Worm (Caenorhabditis elegans): ENCODE data around the gene timm-17B.1.

Gene timm-17B.1

ce11 chrIV:4751814-4752213, 6.5 kb upstream of the timm-17B.1 start, which contains the start of gene Y17G9B.4:
Gene Y17G9B.4 (plus strand): TSS chrIV:4752119.
- TF ChIP-seq aha-1 (tag; optimal IDR thresholded peaks at IDR 0.05): no peak
- no peak for TF ChIP-seq ceh-82 (tag; optimal IDR thresholded peaks at IDR 0.05)
- TF ChIP-seq mef-2 (tag; optimal IDR thresholded peaks at IDR 0.05): no peak
- TF ChIP-seq dsc-1 (tag; optimal IDR thresholded peaks at IDR 0.05): no peak

- TF ChIP-seq irx-1 (tag; optimal IDR thresholded peaks at IDR 0.05): peak; percentile 100
- TF ChIP-seq mep-1 (tag; optimal IDR thresholded peaks at IDR 0.05): peak; percentile 100
- peak; percentile 85 to 100 (median 100) for TF ChIP-seq elt-3 (tag; optimal IDR thresholded peaks at IDR 0.05)
- peak; percentile 97 for TF ChIP-seq hpl-2 (GFP tag; optimal IDR thresholded peaks at IDR 0.05)
- peak; percentile 97 for TF ChIP-seq vab-15 (tag; optimal IDR thresholded peaks at IDR 0.05)
- peak; percentile 100 for TF ChIP-seq xbp-1 (tag; optimal IDR thresholded peaks at IDR 0.05)
- TF ChIP-seq Y116A8C.19 (tag; optimal IDR thresholded peaks at IDR 0.05; ENCODE audit: borderline replicate concordance): peak; percentile 81
- TF ChIP-seq elt-2 (tag; optimal IDR thresholded peaks at IDR 0.05): peak; percentile 99
- TF ChIP-seq pag-3 (tag; optimal IDR thresholded peaks at IDR 0.05; ENCODE audit: borderline replicate concordance, insufficient read depth): peak; percentile 85
- peak; percentile 100 for TF ChIP-seq lsy-2 (tag; optimal IDR thresholded peaks at IDR 0.05)
- peak; percentile 99 for TF ChIP-seq skn-1 (tag; optimal IDR thresholded peaks at IDR 0.05)
- peak; percentile 91 for TF ChIP-seq unc-30 (tag; optimal IDR thresholded peaks at IDR 0.05)
- peak; percentile 98 for TF ChIP-seq lir-3 (tag; optimal IDR thresholded peaks at IDR 0.05; ENCODE audit: poor library complexity)
- TF ChIP-seq zip-4 (GFP tag; optimal IDR thresholded peaks at IDR 0.05): peak; percentile 98
- TF ChIP-seq mdl-1 (tag; optimal IDR thresholded peaks at IDR 0.05): peak in 1 of 2 experiments; percentile 98
- TF ChIP-seq unc-86 (tag; optimal IDR thresholded peaks at IDR 0.05): peak; percentile 100
- peak; percentile 88 for TF ChIP-seq pqm-1 (tag; optimal IDR thresholded peaks at IDR 0.05)
- peak; percentile 100 for TF ChIP-seq pax-3 (tag; optimal IDR thresholded peaks at IDR 0.05)
- TF ChIP-seq nhr-12 (tag; optimal IDR thresholded peaks at IDR 0.05): peak; percentile 78
- TF ChIP-seq ama-1 (optimal IDR thresholded peaks at IDR 0.05): peak; percentile 95
- peak; percentile 100 for TF ChIP-seq tbx-2 (tag; optimal IDR thresholded peaks at IDR 0.05)
- TF ChIP-seq snu-23 (GFP tag; optimal IDR thresholded peaks at IDR 0.05): peak; percentile 100
- peak; percentile 100 for TF ChIP-seq nhr-77 (tag; optimal IDR thresholded peaks at IDR 0.05)
- peak; percentile 96 for TF ChIP-seq ceh-63 (GFP tag; optimal IDR thresholded peaks at IDR 0.05)
- TF ChIP-seq lin-15B (tag; optimal IDR thresholded peaks at IDR 0.05): peak; percentile 100
- TF ChIP-seq isw-1 (GFP tag; IDR thresholded peaks at IDR 0.05): peak; percentile 100
- peak; percentile 97 to 98 for TF ChIP-seq efl-1 (optimal IDR thresholded peaks at IDR 0.05)
- TF ChIP-seq efl-1 (GFP tag; optimal IDR thresholded peaks at IDR 0.05 in 1 of 2): peak; percentile 91 to 99
- TF ChIP-seq C16A3.4 (tag; optimal IDR thresholded peaks at IDR 0.05): peak; percentile 100
- TF ChIP-seq ces-1 (GFP tag; optimal IDR thresholded peaks at IDR 0.05): peak; percentile 81
- peak; percentile 95 for TF ChIP-seq fkh-4 (tag; optimal IDR thresholded peaks at IDR 0.05; ENCODE audit: borderline replicate concordance)
- peak; percentile 100 for TF ChIP-seq ztf-4 (tag; optimal IDR thresholded peaks at IDR 0.05)
- TF ChIP-seq nhr-237 (tag; optimal IDR thresholded peaks at IDR 0.05): peak; percentile 99
- TF ChIP-seq lin-39 (tag; optimal IDR thresholded peaks at IDR 0.05): peak; percentile 99
- TF ChIP-seq dsc-1 (tag; optimal IDR thresholded peaks at IDR 0.05): peak; percentile 100
- no peak for TF ChIP-seq tlp-1 (tag; optimal IDR thresholded peaks at IDR 0.05)
- TF ChIP-seq aha-1 (tag; optimal IDR thresholded peaks at IDR 0.05): peak; percentile 98
- TF ChIP-seq nhr-28 (tag; optimal IDR thresholded peaks at IDR 0.05): peak; percentile 82
- TF ChIP-seq alr-1 (tag; optimal IDR thresholded peaks at IDR 0.05; ENCODE audit: borderline replicate concordance): no peak
- TF ChIP-seq ets-5 (GFP tag; IDR thresholded peaks at IDR 0.05): peak; percentile 100
- peak; percentile 99 for TF ChIP-seq fkh-10 (GFP tag; optimal IDR thresholded peaks at IDR 0.05)
- TF ChIP-seq egl-27 (tag; optimal IDR thresholded peaks at IDR 0.05): peak; percentile 93 to 98
- TF ChIP-seq nhr-11 (tag; optimal IDR thresholded peaks at IDR 0.05): peak; percentile 98
- peak; percentile 95 for TF ChIP-seq snpc-4 (tag; optimal IDR thresholded peaks at IDR 0.05)
- TF ChIP-seq mef-2 (tag; optimal IDR thresholded peaks at IDR 0.05): peak; percentile 97
- TF ChIP-seq C04F5.9 (tag; optimal IDR thresholded peaks at IDR 0.05): peak; percentile 97
- peak; percentile 96 for TF ChIP-seq unc-62 (GFP tag; optimal IDR thresholded peaks at IDR 0.05)
- TF ChIP-seq ceh-88 (GFP tag; IDR thresholded peaks at IDR 0.05): peak; percentile 100
- peak; percentile 100 for TF ChIP-seq nhr-85 (tag)
Observed at ce11 chrIV:4749728-4750278, 4.5 kb upstream of the timm-17B.1 start, which contains the start of the genes rpl-20 and Y17G9B.5. Gene rpl-20 (minus strand): TSS chrIV:4749778. Gene Y17G9B.5 (plus strand): TSS chrIV:4750240.
